Worm (Caenorhabditis elegans) whole organism, midembryonic: ENCODE results near the gene F58E6.4.

Experiments
- T22C8.4 ChIP-seq: fragments of 200-800 bp; sonication (Bioruptor generic); IDR thresholded peaks from 2 replicates; pipeline ENCODE4 v1.3.6; 2022; ENCODE audit warnings: missing genetic modification characterization, missing compliant biosample characterization
- flt-1 ChIP-seq: fragments of 200-800 bp; sonication (Bioruptor generic); IDR thresholded peaks from 2 replicates; pipeline ENCODE4 v1.3.6; 2022; ENCODE audit warnings: missing genetic modification characterization, missing compliant biosample characterization
- klf-2 ChIP-seq: fragments of 200-800 bp; sonication (Bioruptor generic); conservative IDR thresholded peaks from 2 replicates; pipeline ENCODE4 v1.3.6; 2022; ENCODE audit warnings: missing genetic modification reagents, missing genetic modification characterization, missing compliant biosample characterization
- med-1 ChIP-seq: sonication (generic microtip); optimal IDR thresholded peaks from 2 replicates; lab custom pipeline; 2017; ENCODE audit warnings: missing genetic modification characterization, mild to moderate bottlenecking, missing compliant biosample characterization, antibody characterized with exemption, missing genetic modification reagents; ENCODE audit not compliant: insufficient read depth
- ref-1 ChIP-seq: fragments of 200-800 bp; sonication (Bioruptor generic); conservative IDR thresholded peaks from 2 replicates; pipeline ENCODE4 v1.3.6; 2022; ENCODE audit warnings: missing genetic modification reagents, missing genetic modification characterization, missing compliant biosample characterization
- ztf-23 ChIP-seq: fragments of 200-800 bp; sonication (Bioruptor generic); IDR thresholded peaks from 2 replicates; pipeline ENCODE4 v1.3.6; 2022; ENCODE audit warnings: missing genetic modification reagents, missing genetic modification characterization, missing compliant biosample characterization

ce11 chrV:9758437-9758836 lies 8.2 kb upstream of the F58E6.4 start:
- TF ChIP-seq med-1 (GFP tag; lab: Kevin White, UChicago) (no peak), ref-1 (GFP tag; lab: Robert Waterston, UW) (no peak), flt-1 (GFP tag; lab: Robert Waterston, UW) (no peak), klf-2 (GFP tag; lab: Robert Waterston, UW) (no peak), T22C8.4 (no peak), ztf-23 (GFP tag; lab: Robert Waterston, UW) (no peak)
